Worm (Caenorhabditis elegans) whole organism, L4 larva: Measurements from ENCODE around the gene srz-83.
A peak's percentile ranks its signal among the peaks of the same experiment; 100 is the strongest.

Source experiments
- D1046.2 ChIP-seq: fragments of 200-800 bp; sonication (Bioruptor generic); IDR thresholded peaks from 2 replicates; pipeline ENCODE4 v1.3.6; 2022; ENCODE audit warnings: missing genetic modification characterization, missing compliant biosample characterization
- F37D6.2 ChIP-seq: sonication (generic microtip); optimal IDR thresholded peaks from 2 replicates; lab custom pipeline; 2016; ENCODE audit warnings: mild to moderate bottlenecking, missing genetic modification characterization, missing compliant biosample characterization
- Y105C5A.15 ChIP-seq: fragments of 200-800 bp; sonication (Bioruptor generic); IDR thresholded peaks from 2 replicates; pipeline ENCODE4 v1.3.6; 2022; ENCODE audit warnings: missing genetic modification characterization, missing compliant biosample characterization
- Y48G9A.11 ChIP-seq: fragments of 200-800 bp; sonication (Bioruptor generic); IDR thresholded peaks from 2 replicates; pipeline ENCODE4 v1.3.6; 2022; ENCODE audit warnings: missing genetic modification reagents, missing genetic modification characterization, missing compliant biosample characterization
- aha-1 ChIP-seq: fragments of 150-350 bp; peaks from one replicate; lab custom pipeline; 2014; ENCODE audit warnings: missing biosample characterization, missing genetic modification characterization
- ama-1 ChIP-seq: fragments of 150-350 bp; optimal IDR thresholded peaks from 2 replicates; lab custom pipeline; 2014; ENCODE audit warnings: inconsistent platforms, mixed read lengths
- ctbp-1 ChIP-seq: fragments of 200-800 bp; sonication (Bioruptor generic); IDR thresholded peaks from 2 replicates; pipeline ENCODE4 v1.3.6; 2022; ENCODE audit warnings: missing genetic modification reagents, missing genetic modification characterization, missing compliant biosample characterization
- daf-12 ChIP-seq: fragments of 150-350 bp; optimal IDR thresholded peaks from 2 replicates; lab custom pipeline; 2014; ENCODE audit warnings: missing biosample characterization, missing genetic modification reagents, missing genetic modification characterization
- dmd-6 ChIP-seq: fragments of 200-800 bp; sonication (Bioruptor generic); IDR thresholded peaks from 2 replicates; pipeline ENCODE4 v1.3.6; 2022; ENCODE audit warnings: missing genetic modification reagents, missing genetic modification characterization, missing compliant biosample characterization
- dmd-8 ChIP-seq: fragments of 200-800 bp; sonication (Bioruptor generic); IDR thresholded peaks from 2 replicates; pipeline ENCODE4 v1.3.6; 2022; ENCODE audit warnings: missing genetic modification characterization, missing compliant biosample characterization
- dve-1 ChIP-seq: sonication (generic microtip); optimal IDR thresholded peaks from 2 replicates; lab custom pipeline; 2017; ENCODE audit warnings: antibody characterized with exemption, mild to moderate bottlenecking, missing genetic modification characterization, missing compliant biosample characterization; ENCODE audit not compliant: insufficient read depth
- fkh-10 ChIP-seq: fragments of 150-350 bp; optimal IDR thresholded peaks from 2 replicates; lab custom pipeline; 2014; ENCODE audit warnings: missing biosample characterization, missing genetic modification reagents, missing genetic modification characterization
- hif-1 ChIP-seq, 2 experiments: sonication (generic microtip); optimal IDR thresholded peaks; 2 replicates each; lab custom pipeline; 2016 to 2017; ENCODE audit warnings: missing compliant biosample characterization in 2 of 2, missing genetic modification characterization in 2 of 2, missing genetic modification reagents in 2 of 2, missing genotype in 2 of 2, mild to moderate bottlenecking in 1 of 2
- lim-7 ChIP-seq: fragments of 200-800 bp; sonication (Bioruptor generic); IDR thresholded peaks from 2 replicates; pipeline ENCODE4 v1.3.6; 2022; ENCODE audit warnings: missing genetic modification characterization, missing compliant biosample characterization
- lin-1 ChIP-seq: fragments of 200-800 bp; sonication (Bioruptor generic); IDR thresholded peaks from 2 replicates; pipeline ENCODE4 v1.3.6; 2022; ENCODE audit warnings: missing genetic modification reagents, missing genetic modification characterization, missing compliant biosample characterization
- lin-38 ChIP-seq: fragments of 200-800 bp; sonication (Bioruptor generic); IDR thresholded peaks from 2 replicates; pipeline ENCODE4 v1.3.6; 2022; ENCODE audit warnings: missing genetic modification reagents, missing genetic modification characterization, missing compliant biosample characterization
- mdl-1 ChIP-seq, 2 experiments: fragments of 150-350 bp in 1 of 2; sonication (generic microtip) in 1 of 2; optimal IDR thresholded peaks; 2 replicates each; lab custom pipeline; 2014 to 2017; ENCODE audit warnings: missing biosample characterization in 2 of 2, missing genetic modification characterization in 2 of 2
- mep-1 ChIP-seq: fragments of 150-350 bp; sonication (generic microtip); optimal IDR thresholded peaks from 3 replicates; lab custom pipeline; 2014; ENCODE audit warnings: missing biosample characterization, missing genetic modification characterization
- mes-2 ChIP-seq: sonication (generic microtip); optimal IDR thresholded peaks from 2 replicates; lab custom pipeline; 2016; ENCODE audit warnings: missing genotype, mild to moderate bottlenecking, missing genetic modification characterization, missing compliant biosample characterization; ENCODE audit not compliant: poor library complexity, severe bottlenecking
- mxl-3 ChIP-seq: fragments of 200-800 bp; sonication (Bioruptor generic); optimal IDR thresholded peaks from 2 replicates; lab custom pipeline; 2018; ENCODE audit warnings: mild to moderate bottlenecking, missing genetic modification characterization, missing compliant biosample characterization
- nhr-25 ChIP-seq: sonication (generic microtip); optimal IDR thresholded peaks from 2 replicates; lab custom pipeline; 2017; ENCODE audit warnings: missing genetic modification characterization, mild to moderate bottlenecking, missing compliant biosample characterization, antibody characterized with exemption, moderate library complexity, borderline replicate concordance; ENCODE audit not compliant: insufficient read depth
- nhr-28 ChIP-seq: fragments of 150-350 bp; optimal IDR thresholded peaks from 2 replicates; lab custom pipeline; 2014; ENCODE audit warnings: missing biosample characterization, missing genetic modification characterization
- nhr-6 ChIP-seq: fragments of 150-350 bp; optimal IDR thresholded peaks from 2 replicates; lab custom pipeline; 2014; ENCODE audit warnings: missing biosample characterization, missing genetic modification characterization
- pqm-1 ChIP-seq: sonication (generic microtip); optimal IDR thresholded peaks from 2 replicates; lab custom pipeline; 2017; ENCODE audit warnings: missing biosample characterization, missing genetic modification characterization
- set-16 ChIP-seq: fragments of 200-800 bp; sonication (Bioruptor generic); IDR thresholded peaks from 2 replicates; pipeline ENCODE4 v1.3.6; 2022; ENCODE audit warnings: missing genetic modification reagents, missing genetic modification characterization, missing compliant biosample characterization
- snpc-1.2 ChIP-seq: fragments of 200-800 bp; sonication (Bioruptor generic); IDR thresholded peaks from 2 replicates; pipeline ENCODE4 v1.3.6; 2022; ENCODE audit warnings: missing genetic modification reagents, missing genetic modification characterization, missing compliant biosample characterization
- unc-62 ChIP-seq, 3 experiments: fragments of 150-350 bp in 1 of 3; sonication (generic microtip); optimal IDR thresholded peaks in 2 of 3; peaks in 1 of 3; 1 replicate in 1 of 3; 2 replicates in 2 of 3; lab custom pipeline; 2014 to 2017; ENCODE audit warnings: missing biosample characterization in 3 of 3, missing genetic modification characterization in 3 of 3, missing genetic modification reagents in 3 of 3, missing genotype in 1 of 3
- zfp-3 ChIP-seq: fragments of 200-800 bp; sonication (Bioruptor generic); conservative IDR thresholded peaks from 2 replicates; pipeline ENCODE4 v1.3.6; 2022; ENCODE audit warnings: missing genetic modification reagents, missing genetic modification characterization, missing compliant biosample characterization
- ztf-11 ChIP-seq: fragments of 150-350 bp; optimal IDR thresholded peaks from 2 replicates; lab custom pipeline; 2014; ENCODE audit warnings: missing biosample characterization, missing genetic modification characterization
- ztf-7 ChIP-seq: fragments of 150-350 bp; optimal IDR thresholded peaks from 2 replicates; lab custom pipeline; 2014; ENCODE audit warnings: missing biosample characterization, missing genetic modification characterization

Gene srz-83

ce11 chrIV:3501981-3502736 is 2.1 kb upstream of the srz-83 start:
- TF ChIP-seq set-16 (GFP tag; lab: Robert Waterston, UW), result 0 out of 2 replicates have a peak, but pooled peaks have one; percentile 9
- peak; percentile 90 for TF ChIP-seq aha-1 (tag; lab: Kevin White, UChicago)
- peak in 1 of 2 experiments; percentile 80 for TF ChIP-seq unc-62 (GFP tag; optimal IDR thresholded peaks at IDR 0.05 in 1 of 2; lab: Kevin White, UChicago)
- no peak for TF ChIP-seq unc-62 (tag; optimal IDR thresholded peaks at IDR 0.05; lab: Kevin White, UChicago)
- TF ChIP-seq mep-1 (tag; lab: Kevin White, UChicago), result no peak

- no peak for TF ChIP-seq snpc-1.2 (GFP tag; lab: Robert Waterston, UW)
- TF ChIP-seq mxl-3 (GFP tag; lab: Kevin White, UChicago), result peak; percentile 42
- TF ChIP-seq unc-62 (GFP tag; optimal IDR thresholded peaks at IDR 0.05 in 1 of 2; lab: Kevin White, UChicago), result peak in 1 of 2 experiments; percentile 30
- TF ChIP-seq unc-62 (tag; optimal IDR thresholded peaks at IDR 0.05; lab: Kevin White, UChicago), result no peak
- peak in 1 of 2 experiments; percentile 11 for TF ChIP-seq hif-1 (tag; optimal IDR thresholded peaks at IDR 0.05; lab: Kevin White, UChicago)
- TF ChIP-seq Y105C5A.15 (GFP tag; lab: Robert Waterston, UW), result 0 out of 2 replicates have a peak, but pooled peaks have one; percentile 33
- TF ChIP-seq D1046.2 (GFP tag; lab: Robert Waterston, UW), result no peak
- peak; percentile 32; the same call in 1 of the 2 replicates for TF ChIP-seq Y48G9A.11
- peak; percentile 2 for TF ChIP-seq dve-1 (tag; lab: Kevin White, UChicago)
- peak; percentile 67 for TF ChIP-seq mes-2 (tag; lab: Kevin White, UChicago)
- peak; percentile 29; the same call in 1 of the 2 replicates for TF ChIP-seq lin-38 (GFP tag; lab: Robert Waterston, UW)
- TF ChIP-seq ama-1 (lab: Kevin White, UChicago), result peak; percentile 2
Observed at ce11 chrIV:3505940-3506339, 1.7 kb downstream of the srz-83 start.

ce11 chrIV:3509477-3510063 is 5.3 kb downstream of the srz-83 start, which contains the start of gene ced-10:
TSS of gene ced-10 (minus strand) at chrIV:3509527.
- TF ChIP-seq nhr-25 (tag; lab: Kevin White, UChicago) (no peak), fkh-10 (GFP tag; lab: Kevin White, UChicago) (no peak), nhr-28 (tag; lab: Kevin White, UChicago) (no peak), pqm-1 (tag; lab: Kevin White, UChicago) (no peak), ztf-7 (no peak), dmd-8 (GFP tag; lab: Robert Waterston, UW) (no peak), zfp-3 (GFP tag; lab: Robert Waterston, UW) (no peak), dmd-6 (GFP tag; lab: Robert Waterston, UW) (no peak), daf-12 (tag; lab: Kevin White, UChicago) (no peak), lin-1 (GFP tag; lab: Robert Waterston, UW) (no peak), ztf-11 (tag; lab: Kevin White, UChicago) (no peak)

ce11 chrIV:3514467-3514866 is 10.2 kb downstream of the srz-83 start, which contains the start of gene tsg-101:
TSS of gene tsg-101 (minus strand) at chrIV:3514567.
- TF ChIP-seq ctbp-1 (GFP tag; lab: Robert Waterston, UW) (no peak), mdl-1 (tag; optimal IDR thresholded peaks at IDR 0.05; lab: Kevin White, UChicago) (no peak), lim-7 (GFP tag; lab: Robert Waterston, UW) (no peak), nhr-6 (tag; lab: Kevin White, UChicago) (no peak), aha-1 (tag; lab: Kevin White, UChicago) (peak; percentile 48), F37D6.2 (tag; lab: Kevin White, UChicago) (no peak)
